Fruit fly (Drosophila melanogaster) whole organism, wandering third instar larva: ENCODE data around the gene CG44044.

Experiments
- Abd-B ChIP-seq: fragments of >200 bp; optimal IDR thresholded peaks from 2 replicates; lab custom pipeline; 2017; ENCODE audit warnings: missing biosample characterization, missing genetic modification characterization
- CG32264 ChIP-seq: fragments of 200-800 bp; sonication (Bioruptor generic); optimal IDR thresholded peaks from 2 replicates; lab custom pipeline; 2016; ENCODE audit warnings: missing biosample characterization, missing genetic modification characterization
- CG9705 ChIP-seq: fragments of 200-800 bp; sonication (Bioruptor generic); optimal IDR thresholded peaks from 2 replicates; lab custom pipeline; 2018; ENCODE audit warnings: missing biosample characterization, mild to moderate bottlenecking, missing genetic modification characterization
- CrebA ChIP-seq: fragments of 200-800 bp; sonication (Bioruptor generic); optimal IDR thresholded peaks from 2 replicates; lab custom pipeline; 2016; ENCODE audit warnings: missing biosample characterization, mild to moderate bottlenecking, missing genetic modification characterization, borderline replicate concordance
- Dfd ChIP-seq: fragments of >200 bp; optimal IDR thresholded peaks from 2 replicates; lab custom pipeline; 2017; ENCODE audit warnings: missing biosample characterization, missing genetic modification characterization
- Dif ChIP-seq: fragments of 200-275, 200-300 bp; sonication (Bioruptor generic); optimal IDR thresholded peaks from 2 replicates; lab custom pipeline; 2018; ENCODE audit warnings: missing biosample characterization, missing genetic modification characterization; ENCODE audit not compliant: partially characterized antibody
- GATAd ChIP-seq: sonication (Bioruptor generic); optimal IDR thresholded peaks from 2 replicates; lab custom pipeline; 2016; ENCODE audit warnings: missing biosample characterization, missing genetic modification characterization
- HLH106 ChIP-seq: fragments of 200-800 bp; optimal IDR thresholded peaks from 3 replicates; lab custom pipeline; 2019; ENCODE audit warnings: missing biosample characterization, mild to moderate bottlenecking, missing genetic modification characterization, moderate library complexity
- Hnf4 ChIP-seq: fragments of 200-800 bp; sonication (Bioruptor generic); optimal IDR thresholded peaks from 2 replicates; lab custom pipeline; 2016; ENCODE audit warnings: missing biosample characterization, mild to moderate bottlenecking, missing genetic modification characterization
- Hr78 ChIP-seq: fragments of >200 bp; optimal IDR thresholded peaks from 2 replicates; lab custom pipeline; 2017; ENCODE audit warnings: missing biosample characterization, missing genetic modification characterization
- Hr83 ChIP-seq: fragments of 200-300 bp; sonication (Bioruptor generic); optimal IDR thresholded peaks from 2 replicates; lab custom pipeline; 2016; ENCODE audit warnings: missing biosample characterization, mild to moderate bottlenecking, missing genetic modification characterization, moderate library complexity; ENCODE audit not compliant: poor library complexity, severe bottlenecking
- Jra ChIP-seq: sonication (Bioruptor generic); optimal IDR thresholded peaks from 2 replicates; lab custom pipeline; 2016; ENCODE audit warnings: missing biosample characterization, missing genetic modification characterization
- Mio ChIP-seq: sonication (Bioruptor generic); optimal IDR thresholded peaks from 2 replicates; lab custom pipeline; 2016; ENCODE audit warnings: missing biosample characterization, missing genetic modification characterization
- Myc ChIP-seq: fragments of >200 bp; optimal IDR thresholded peaks from 2 replicates; lab custom pipeline; 2017
- N ChIP-seq: fragments of >200 bp; optimal IDR thresholded peaks from 2 replicates; lab custom pipeline; 2018; ENCODE audit warnings: missing biosample characterization, missing external identifiers, missing genetic modification characterization
- OdsH ChIP-seq: fragments of 200-800 bp; sonication (Bioruptor generic); optimal IDR thresholded peaks from 2 replicates; lab custom pipeline; 2016; ENCODE audit warnings: missing biosample characterization, mild to moderate bottlenecking, missing genetic modification characterization
- Rel ChIP-seq, 2 experiments: fragments of 200-800 bp; sonication (Bioruptor generic) in 1 of 2; optimal IDR thresholded peaks; 2 replicates in 1 of 2; 3 replicates in 1 of 2; lab custom pipeline; 2016 to 2019; ENCODE audit warnings: mild to moderate bottlenecking in 2 of 2, missing biosample characterization in 2 of 2, missing genetic modification characterization in 2 of 2, moderate library complexity in 1 of 2
- Sp1 ChIP-seq: fragments of 200-800 bp; sonication (Bioruptor generic); optimal IDR thresholded peaks from 3 replicates; lab custom pipeline; 2019; ENCODE audit warnings: missing biosample characterization, mild to moderate bottlenecking, missing genetic modification characterization, moderate library complexity
- Vsx2 ChIP-seq: fragments of 200-300, 225-300 bp; sonication (Bioruptor generic); optimal IDR thresholded peaks from 2 replicates; lab custom pipeline; 2018; ENCODE audit warnings: missing biosample characterization, missing genetic modification characterization; ENCODE audit not compliant: partially characterized antibody
- br ChIP-seq: fragments of 200-800 bp; sonication (Bioruptor generic); optimal IDR thresholded peaks from 2 replicates; lab custom pipeline; 2016; ENCODE audit warnings: missing biosample characterization, missing genetic modification characterization
- brk ChIP-seq: fragments of 200-800 bp; sonication (Bioruptor generic); optimal IDR thresholded peaks from 2 replicates; lab custom pipeline; 2016; ENCODE audit warnings: missing biosample characterization, mild to moderate bottlenecking, missing genetic modification characterization
- dl ChIP-seq, 2 experiments: fragments of 175-275, 200-275 bp in 1 of 2; fragments of 200-275 bp in 1 of 2; sonication (Bioruptor generic); optimal IDR thresholded peaks; lab custom pipeline; 2018; ENCODE audit warnings: mild to moderate bottlenecking in 2 of 2, missing biosample characterization in 2 of 2, missing genetic modification characterization in 2 of 2, moderate library complexity in 2 of 2; ENCODE audit not compliant: partially characterized antibody in 2 of 2, insufficient read depth in 1 of 2
- dmrt93B ChIP-seq: fragments of 200-800 bp; sonication (Bioruptor generic); optimal IDR thresholded peaks from 2 replicates; lab custom pipeline; 2018; ENCODE audit warnings: missing biosample characterization, mild to moderate bottlenecking, missing genetic modification characterization
- dsf ChIP-seq: sonication (Bioruptor generic); optimal IDR thresholded peaks from 2 replicates; lab custom pipeline; 2016; ENCODE audit warnings: missing biosample characterization, missing genetic modification characterization, borderline replicate concordance
- ey ChIP-seq: fragments of 200-800 bp; sonication (Bioruptor generic); optimal IDR thresholded peaks from 2 replicates; lab custom pipeline; 2016; ENCODE audit warnings: missing biosample characterization, missing genetic modification characterization
- foxo ChIP-seq, 2 experiments: fragments of 200-800 bp; sonication (Bioruptor generic); optimal IDR thresholded peaks; 2 replicates in 1 of 2; 3 replicates in 1 of 2; lab custom pipeline; 2016 to 2017; ENCODE audit warnings: missing biosample characterization in 2 of 2, missing genetic modification characterization in 2 of 2
- fru ChIP-seq: fragments of 200-800 bp; sonication (Bioruptor generic); optimal IDR thresholded peaks from 3 replicates; lab custom pipeline; 2016; ENCODE audit warnings: missing biosample characterization, mild to moderate bottlenecking, missing genetic modification characterization
- h ChIP-seq: fragments of 200-800 bp; sonication (Bioruptor generic); optimal IDR thresholded peaks from 3 replicates; lab custom pipeline; 2016; ENCODE audit warnings: missing biosample characterization, mild to moderate bottlenecking, missing genetic modification characterization
- jim ChIP-seq: fragments of 175-275, 200-325 bp; sonication (Bioruptor generic); optimal IDR thresholded peaks from 2 replicates; lab custom pipeline; 2016; ENCODE audit warnings: missing biosample characterization, mild to moderate bottlenecking, missing genetic modification characterization
- lola ChIP-seq: fragments of >200 bp; optimal IDR thresholded peaks from 2 replicates; lab custom pipeline; 2017; ENCODE audit warnings: missing biosample characterization, missing genetic modification characterization
- pan ChIP-seq: fragments of >200 bp; optimal IDR thresholded peaks from 2 replicates; lab custom pipeline; 2017
- psq ChIP-seq: fragments of 200-800 bp; sonication (Bioruptor generic); optimal IDR thresholded peaks from 3 replicates; lab custom pipeline; 2017; ENCODE audit warnings: missing biosample characterization, mild to moderate bottlenecking, missing genetic modification characterization, moderate library complexity
- rgr ChIP-seq: fragments of 200-800 bp; sonication (Bioruptor generic); optimal IDR thresholded peaks from 3 replicates; lab custom pipeline; 2016; ENCODE audit warnings: missing biosample characterization, mild to moderate bottlenecking, missing genetic modification characterization
- sage ChIP-seq: fragments of 200-800 bp; sonication (Bioruptor generic); optimal IDR thresholded peaks from 2 replicates; lab custom pipeline; 2016; ENCODE audit warnings: missing biosample characterization, mild to moderate bottlenecking, missing genetic modification characterization
- sv ChIP-seq: fragments of 200-800 bp; sonication (Bioruptor generic); optimal IDR thresholded peaks from 3 replicates; lab custom pipeline; 2016; ENCODE audit warnings: missing biosample characterization, missing genetic modification characterization
- tai ChIP-seq: sonication (Bioruptor generic); optimal IDR thresholded peaks from 2 replicates; lab custom pipeline; 2016; ENCODE audit warnings: missing biosample characterization, missing genetic modification characterization
- usp ChIP-seq: fragments of >200 bp; optimal IDR thresholded peaks from 2 replicates; lab custom pipeline; 2017; ENCODE audit warnings: missing biosample characterization, missing genetic modification characterization
- woc ChIP-seq: sonication (Bioruptor generic); optimal IDR thresholded peaks from 2 replicates; lab custom pipeline; 2016; ENCODE audit warnings: missing biosample characterization, mild to moderate bottlenecking, missing genetic modification characterization

Gene CG44044

DNA sequence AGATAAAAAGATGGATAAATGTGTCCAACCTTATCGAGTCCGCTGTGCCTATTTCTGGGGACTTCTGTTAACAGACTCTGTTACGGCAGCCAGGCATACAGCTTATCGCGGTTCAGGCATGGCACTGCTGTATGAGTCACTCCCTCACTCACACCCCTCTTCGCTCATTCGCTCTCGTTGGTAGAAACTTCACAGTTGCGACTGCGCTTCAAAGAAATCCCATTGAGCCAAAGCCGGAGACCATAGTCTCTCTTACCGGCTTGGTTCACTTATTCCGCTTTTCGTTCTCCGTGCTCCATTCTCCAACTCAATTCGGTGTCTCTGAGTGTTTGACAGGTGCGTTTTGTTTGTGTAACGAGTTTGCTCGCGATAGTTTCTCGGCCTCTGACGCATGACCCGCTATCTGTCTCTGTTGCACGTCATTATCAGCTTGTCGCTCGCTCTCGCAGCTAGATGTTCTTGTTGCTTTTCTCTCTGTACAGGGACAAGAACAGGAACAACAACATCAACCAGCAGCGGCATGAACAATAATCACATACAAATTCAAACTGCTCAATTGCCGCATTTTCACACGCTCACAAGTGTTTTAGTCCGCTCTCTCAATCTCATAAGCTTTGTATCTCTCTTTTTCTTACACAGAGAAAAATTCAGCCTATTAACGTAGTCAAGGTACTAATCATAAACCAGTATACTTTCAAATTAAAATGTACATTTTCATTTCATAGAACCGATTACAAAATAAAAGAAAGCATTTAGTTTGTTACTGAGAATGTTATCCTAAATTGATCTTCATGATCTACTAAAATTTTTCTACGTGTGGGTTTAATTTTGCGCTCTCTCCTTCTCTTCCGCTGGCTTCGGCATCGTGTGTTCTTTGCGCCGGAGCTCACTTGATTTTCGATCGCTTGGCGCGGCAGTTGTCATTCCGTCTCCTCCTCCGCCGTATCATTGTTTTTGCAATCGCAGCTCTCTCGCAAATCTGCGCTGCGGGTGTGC is 41.3 kb upstream of the CG44044 start:
- TF ChIP-seq Rel (GFP tag; optimal IDR thresholded peaks at IDR 0.05; lab: Kevin White, UChicago) (peak; percentile 96), Rel (tag; optimal IDR thresholded peaks at IDR 0.05; lab: Kevin White, UChicago) (peak; percentile 93), brk (peak; percentile 99), jim (GFP tag; lab: Kevin White, UChicago) (peak; percentile 20), OdsH (peak; percentile 100), Dfd (GFP tag; lab: Kevin White, UChicago) (peak; percentile 98), sv (GFP tag; lab: Kevin White, UChicago) (peak; percentile 99), sage (peak; percentile 98), foxo (GFP tag; optimal IDR thresholded peaks at IDR 0.05; lab: Kevin White, UChicago) (peak; percentile 98 to 99), HLH106 (tag; lab: Kevin White, UChicago) (peak; percentile 99), Hr83 (peak; percentile 61), Myc (lab: Kevin White, UChicago) (no peak), usp (GFP tag; lab: Kevin White, UChicago) (no peak), ey (GFP tag; lab: Kevin White, UChicago) (peak; percentile 100), dsf (GFP tag; lab: Kevin White, UChicago) (peak; percentile 98), rgr (GFP tag; lab: Kevin White, UChicago) (peak; percentile 100), CrebA (GFP tag; lab: Kevin White, UChicago) (peak; percentile 95), CG32264 (GFP tag; lab: Kevin White, UChicago) (peak; percentile 99), Mio (GFP tag; lab: Kevin White, UChicago) (peak; percentile 94), N (GFP tag; lab: Kevin White, UChicago) (no peak), pan (no peak), Jra (GFP tag; lab: Kevin White, UChicago) (peak; percentile 99), dl (GFP tag; optimal IDR thresholded peaks at IDR 0.05; lab: Kevin White, UChicago; ENCODE audit: insufficient read depth in 1 of 2, partially characterized antibody in 2 of 2) (peak; percentile 48 to 68), CG9705 (GFP tag; lab: Kevin White, UChicago) (peak; percentile 98), psq (GFP tag; lab: Kevin White, UChicago) (peak; percentile 100), fru (GFP tag; lab: Kevin White, UChicago) (peak; percentile 99), Abd-B (GFP tag; lab: Kevin White, UChicago) (no peak), Hnf4 (GFP tag; lab: Kevin White, UChicago) (peak; percentile 99), woc (GFP tag; lab: Kevin White, UChicago) (peak; percentile 99), Dif (GFP tag; lab: Kevin White, UChicago) (peak; percentile 84), lola (GFP tag; lab: Kevin White, UChicago) (no peak), Sp1 (GFP tag; lab: Kevin White, UChicago) (peak; percentile 100), tai (peak; percentile 99), Vsx2 (peak; percentile 58), br (GFP tag; lab: Kevin White, UChicago) (peak; percentile 100), Hr78 (no peak), dmrt93B (GFP tag; lab: Kevin White, UChicago) (peak; percentile 99), GATAd (GFP tag; lab: Kevin White, UChicago) (peak; percentile 97), h (peak; percentile 100)
